Fruit fly (Drosophila melanogaster) whole organism, embryonic: ENCODE measurements around the gene CG33941.

Experiments used
- Aef1 ChIP-seq: fragments of 200-800 bp; sonication (Bioruptor generic); IDR thresholded peaks from 3 replicates; pipeline ENCODE4 v1.3.6; 2022; ENCODE audit warnings: missing biosample characterization, missing genetic modification characterization
- CG10959 ChIP-seq: fragments of 200-800 bp; sonication (Bioruptor generic); IDR thresholded peaks from 2 replicates; pipeline ENCODE4 v1.3.6; 2022; ENCODE audit warnings: missing biosample characterization, missing genetic modification characterization
- CG12299 ChIP-seq: fragments of 200-800 bp; sonication (Bioruptor generic); optimal IDR thresholded peaks from 2 replicates; lab custom pipeline; 2018; ENCODE audit warnings: missing biosample characterization, mild to moderate bottlenecking, missing genetic modification characterization
- CG13287 ChIP-seq: fragments of 200-800 bp; sonication (Bioruptor generic); IDR thresholded peaks from 2 replicates; pipeline ENCODE4 v1.3.6; 2022; ENCODE audit warnings: missing biosample characterization, missing genetic modification characterization; ENCODE audit not compliant: partially characterized antibody
- CG14667 ChIP-seq: fragments of 200-800 bp; sonication (Bioruptor generic); IDR thresholded peaks from 2 replicates; pipeline ENCODE4 v1.3.6; 2022; ENCODE audit warnings: missing biosample characterization, missing genetic modification characterization
- CG15601 ChIP-seq: fragments of 200-800 bp; sonication (Bioruptor generic); optimal IDR thresholded peaks from 3 replicates; lab custom pipeline; 2019; ENCODE audit warnings: missing biosample characterization, mild to moderate bottlenecking, missing genetic modification characterization, moderate library complexity
- CG16779 ChIP-seq: fragments of 200-800 bp; sonication (Bioruptor generic); IDR thresholded peaks from 2 replicates; pipeline ENCODE4 v1.3.6; 2022; ENCODE audit warnings: missing biosample characterization, missing genetic modification characterization
- CG17568 ChIP-seq: fragments of 200-800 bp; sonication (Bioruptor generic); optimal IDR thresholded peaks from 2 replicates; lab custom pipeline; 2018; ENCODE audit warnings: missing biosample characterization, mild to moderate bottlenecking, missing genetic modification characterization, moderate library complexity
- CG17612 ChIP-seq: fragments of 200-800 bp; sonication (Bioruptor generic); IDR thresholded peaks from 2 replicates; pipeline ENCODE4 v1.3.6; 2022; ENCODE audit warnings: missing biosample characterization, missing genetic modification characterization
- CG17829 ChIP-seq: fragments of 200-800 bp; optimal IDR thresholded peaks from 2 replicates; lab custom pipeline; 2019; ENCODE audit warnings: missing biosample characterization, mild to moderate bottlenecking, missing genetic modification characterization, moderate library complexity
- CG18011 ChIP-seq: fragments of 200-800 bp; sonication (Bioruptor generic); optimal IDR thresholded peaks from 2 replicates; lab custom pipeline; 2017; ENCODE audit warnings: missing biosample characterization, missing genetic modification characterization, mild to moderate bottlenecking, moderate library complexity, missing genotype
- CG32772 ChIP-seq: fragments of 200-800 bp; sonication (Bioruptor generic); IDR thresholded peaks from 2 replicates; pipeline ENCODE4 v1.3.6; 2022; ENCODE audit warnings: missing biosample characterization, missing genetic modification characterization
- CG3281 ChIP-seq: fragments of 200-800 bp; sonication (Bioruptor generic); optimal IDR thresholded peaks from 3 replicates; lab custom pipeline; 2017; ENCODE audit warnings: missing biosample characterization, mild to moderate bottlenecking, missing genetic modification characterization
- CG34422 ChIP-seq: fragments of 200-800 bp; sonication (Bioruptor generic); IDR thresholded peaks from 3 replicates; pipeline ENCODE4 v1.3.6; 2022; ENCODE audit warnings: missing biosample characterization, missing genetic modification characterization
- CG4328 ChIP-seq: fragments of 200-800 bp; sonication (Bioruptor generic); optimal IDR thresholded peaks from 3 replicates; lab custom pipeline; 2017; ENCODE audit warnings: missing biosample characterization, missing genetic modification reagents, missing genetic modification characterization
- CG43689 ChIP-seq: fragments of 200-800 bp; sonication (Bioruptor generic); IDR thresholded peaks from 2 replicates; pipeline ENCODE4 v1.3.6; 2022; ENCODE audit warnings: missing biosample characterization, missing genetic modification characterization
- CG4404 ChIP-seq: fragments of 200-800 bp; sonication (Bioruptor generic); IDR thresholded peaks from 2 replicates; pipeline ENCODE4 v1.3.6; 2022; ENCODE audit warnings: missing biosample characterization, missing genetic modification characterization
- CG6854 ChIP-seq: fragments of 200-800 bp; sonication (Bioruptor generic); optimal IDR thresholded peaks from 3 replicates; lab custom pipeline; 2017; ENCODE audit warnings: missing biosample characterization, mild to moderate bottlenecking, missing genetic modification characterization
- CG8089 ChIP-seq: fragments of 200-800 bp; sonication (Bioruptor generic); optimal IDR thresholded peaks from 3 replicates; lab custom pipeline; 2016; ENCODE audit warnings: missing biosample characterization, missing genetic modification characterization
- Chrac-16 ChIP-seq: fragments of 200-800 bp; sonication (Bioruptor generic); optimal IDR thresholded peaks from 3 replicates; lab custom pipeline; 2016; ENCODE audit warnings: missing biosample characterization, missing genetic modification characterization
- Deaf1 ChIP-seq: fragments of 200-800 bp; optimal IDR thresholded peaks from 3 replicates; lab custom pipeline; 2019; ENCODE audit warnings: missing biosample characterization, mild to moderate bottlenecking, missing genetic modification characterization, moderate library complexity
- Doc3 ChIP-seq: fragments of 200-800 bp; sonication (Bioruptor generic); IDR thresholded peaks from 3 replicates; pipeline ENCODE4 v1.3.6; 2022; ENCODE audit warnings: missing biosample characterization, missing genetic modification characterization; ENCODE audit not compliant: partially characterized antibody
- Fer2 ChIP-seq: fragments of 200-800 bp; sonication (Bioruptor generic); optimal IDR thresholded peaks from 2 replicates; lab custom pipeline; 2018; ENCODE audit warnings: missing biosample characterization, mild to moderate bottlenecking, missing genetic modification characterization, moderate library complexity
- H2.0 ChIP-seq: fragments of 200-800 bp; sonication (Bioruptor generic); IDR thresholded peaks from 2 replicates; pipeline ENCODE4 v1.3.6; 2022; ENCODE audit warnings: missing biosample characterization, missing genetic modification characterization
- HLH3B ChIP-seq: fragments of 200-800 bp; sonication (Bioruptor generic); IDR thresholded peaks from 2 replicates; pipeline ENCODE4 v1.3.6; 2022; ENCODE audit warnings: missing biosample characterization, missing genetic modification characterization
- Hmr ChIP-seq: fragments of 200-800 bp; sonication (Bioruptor generic); optimal IDR thresholded peaks from 3 replicates; lab custom pipeline; 2017; ENCODE audit warnings: mild to moderate bottlenecking, missing biosample characterization, missing genetic modification reagents, missing genetic modification characterization
- Hr39 ChIP-seq: fragments of >200 bp; optimal IDR thresholded peaks from 2 replicates; lab custom pipeline; 2017
- Lhr ChIP-seq: fragments of 200-800 bp; sonication (Bioruptor generic); optimal IDR thresholded peaks from 3 replicates; lab custom pipeline; 2017; ENCODE audit warnings: mild to moderate bottlenecking, missing biosample characterization, missing genetic modification reagents, missing genetic modification characterization
- Myb ChIP-seq: fragments of 200-800 bp; sonication (Bioruptor generic); optimal IDR thresholded peaks from 2 replicates; lab custom pipeline; 2016; ENCODE audit warnings: missing biosample characterization, missing genetic modification characterization
- Rfx ChIP-seq: fragments of 200-800 bp; sonication (Bioruptor generic); IDR thresholded peaks from 2 replicates; pipeline ENCODE4 v1.3.6; 2022; ENCODE audit warnings: missing biosample characterization, missing genetic modification characterization
- TFAM ChIP-seq: fragments of 200-800 bp; sonication (Bioruptor generic); optimal IDR thresholded peaks from 2 replicates; lab custom pipeline; 2017; ENCODE audit warnings: missing biosample characterization, missing genetic modification characterization, inconsistent platforms
- Vsx1 ChIP-seq: fragments of 200-800 bp; sonication (Bioruptor generic); optimal IDR thresholded peaks from 2 replicates; lab custom pipeline; 2017; ENCODE audit warnings: missing biosample characterization, mild to moderate bottlenecking, missing genetic modification characterization, missing genetic modification reagents
- Xrp1 ChIP-seq: fragments of 200-800 bp; sonication (Bioruptor generic); IDR thresholded peaks from 2 replicates; pipeline ENCODE4 v1.3.6; 2022; ENCODE audit warnings: missing biosample characterization, missing genetic modification characterization
- ab ChIP-seq: fragments of 200-800 bp; sonication (Bioruptor generic); optimal IDR thresholded peaks from 2 replicates; lab custom pipeline; 2016; ENCODE audit warnings: missing biosample characterization, missing genetic modification characterization
- ac ChIP-seq: fragments of 200-800 bp; sonication (Bioruptor generic); optimal IDR thresholded peaks from 3 replicates; lab custom pipeline; 2017; ENCODE audit warnings: missing biosample characterization, mild to moderate bottlenecking, missing genetic modification characterization
- amos ChIP-seq: fragments of 200-800 bp; sonication (Bioruptor generic); IDR thresholded peaks from 2 replicates; pipeline ENCODE4 v1.3.6; 2022; ENCODE audit warnings: missing biosample characterization, missing genetic modification characterization; ENCODE audit not compliant: partially characterized antibody
- ap ChIP-seq: fragments of 200-800 bp; sonication (Bioruptor generic); IDR thresholded peaks from 2 replicates; pipeline ENCODE4 v1.3.6; 2022; ENCODE audit warnings: missing biosample characterization, missing genetic modification characterization
- cg ChIP-seq: fragments of 200-800 bp; sonication (Bioruptor generic); optimal IDR thresholded peaks from 3 replicates; lab custom pipeline; 2019; ENCODE audit warnings: missing biosample characterization, mild to moderate bottlenecking, missing genetic modification characterization, moderate library complexity
- chif ChIP-seq, 2 experiments: fragments of 200-800 bp; sonication (Bioruptor generic); optimal IDR thresholded peaks; 3 replicates each; lab custom pipeline; 2016; ENCODE audit warnings: missing biosample characterization in 2 of 2, missing genetic modification characterization in 2 of 2
- corto ChIP-seq: fragments of 200-800 bp; sonication (Bioruptor generic); optimal IDR thresholded peaks from 2 replicates; lab custom pipeline; 2016; ENCODE audit warnings: missing biosample characterization, mild to moderate bottlenecking, missing genetic modification characterization, moderate library complexity
- dati ChIP-seq: fragments of 200-800 bp; sonication (Bioruptor generic); IDR thresholded peaks from 2 replicates; pipeline ENCODE4 v1.3.6; 2022; ENCODE audit warnings: missing biosample characterization, missing genetic modification characterization
- dm ChIP-seq: fragments of 200-800 bp; sonication (Bioruptor generic); optimal IDR thresholded peaks from 3 replicates; lab custom pipeline; 2016; ENCODE audit warnings: missing biosample characterization, missing genetic modification characterization
- ftz-f1 ChIP-seq: fragments of 200-800 bp; sonication (Bioruptor generic); optimal IDR thresholded peaks from 2 replicates; lab custom pipeline; 2016; ENCODE audit warnings: missing biosample characterization, missing genetic modification characterization
- gem ChIP-seq: fragments of 200-800 bp; sonication (Bioruptor generic); optimal IDR thresholded peaks from 2 replicates; lab custom pipeline; 2019; ENCODE audit warnings: missing biosample characterization, mild to moderate bottlenecking, missing genetic modification characterization, moderate library complexity
- grn ChIP-seq: fragments of 200-800 bp; sonication (Bioruptor generic); optimal IDR thresholded peaks from 3 replicates; lab custom pipeline; 2017; ENCODE audit warnings: missing biosample characterization, missing genetic modification characterization
- mirr ChIP-seq: fragments of 200-800 bp; sonication (Bioruptor generic); optimal IDR thresholded peaks from 3 replicates; lab custom pipeline; 2018; ENCODE audit warnings: missing biosample characterization, mild to moderate bottlenecking, missing genetic modification characterization
- nerfin-2 ChIP-seq: fragments of 200-800 bp; sonication (Bioruptor generic); IDR thresholded peaks from 2 replicates; pipeline ENCODE4 v1.3.6; 2022; ENCODE audit warnings: missing biosample characterization, missing genetic modification characterization; ENCODE audit not compliant: partially characterized antibody
- phol ChIP-seq: fragments of 200-800 bp; sonication (Bioruptor generic); optimal IDR thresholded peaks from 3 replicates; lab custom pipeline; 2018; ENCODE audit warnings: missing biosample characterization, mild to moderate bottlenecking, missing genetic modification characterization, moderate library complexity
- pita ChIP-seq: fragments of 200-800 bp; sonication (Bioruptor generic); optimal IDR thresholded peaks from 2 replicates; lab custom pipeline; 2017; ENCODE audit warnings: missing biosample characterization, mild to moderate bottlenecking, missing genetic modification characterization
- ro ChIP-seq: fragments of 200-800 bp; sonication (Bioruptor generic); IDR thresholded peaks from 2 replicates; pipeline ENCODE4 v1.3.6; 2022; ENCODE audit warnings: missing biosample characterization, missing genetic modification characterization
- trh ChIP-seq: fragments of 200-800 bp; sonication (Bioruptor generic); optimal IDR thresholded peaks from 2 replicates; lab custom pipeline; 2016; ENCODE audit warnings: missing biosample characterization, missing genetic modification characterization
- zf30C ChIP-seq: fragments of 200-800 bp; sonication (Bioruptor generic); optimal IDR thresholded peaks from 3 replicates; lab custom pipeline; 2018; ENCODE audit warnings: missing biosample characterization, mild to moderate bottlenecking, missing genetic modification characterization

The CG33941 gene

DNA sequence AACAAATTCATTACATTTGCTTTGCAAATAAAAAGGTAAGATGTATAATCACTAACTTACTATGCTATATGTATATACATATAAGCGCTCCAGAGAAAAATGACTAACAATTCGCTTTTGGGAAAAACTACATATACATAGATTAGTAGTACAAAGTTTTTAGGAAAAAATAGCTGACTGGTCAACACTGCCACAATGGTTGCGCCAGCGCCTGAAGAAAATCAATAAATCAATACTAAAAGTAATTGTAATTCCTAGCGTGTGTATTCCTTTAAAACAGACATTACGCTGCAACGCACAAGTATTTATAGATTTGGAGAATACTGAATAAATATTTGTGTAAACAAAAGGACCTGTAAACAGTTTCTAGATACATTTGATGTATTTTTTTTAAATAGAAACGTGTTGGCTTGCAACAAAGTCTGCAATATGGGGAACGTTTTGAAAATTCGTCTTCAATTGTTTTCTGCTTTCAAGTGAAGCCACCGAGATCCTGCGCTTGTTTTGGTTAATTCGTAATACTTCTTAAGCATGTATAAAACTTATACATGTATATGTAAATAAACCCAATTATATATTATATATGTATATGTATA is 21.3 kb upstream of the CG33941 start (continued):
- TF ChIP-seq Lhr (GFP tag; lab: Kevin White, UChicago) (no peak), ac (no peak), Doc3 (GFP tag; lab: Robert Waterston, UW) (no peak), CG43689 (GFP tag; lab: Robert Waterston, UW) (no peak), CG3281 (GFP tag; lab: Kevin White, UChicago) (peak; percentile 54), Deaf1 (tag; lab: Kevin White, UChicago) (no peak), CG18011 (GFP tag; lab: Kevin White, UChicago) (no peak), Myb (no peak), Xrp1 (GFP tag; lab: Robert Waterston, UW) (no peak), CG34422 (GFP tag; lab: Robert Waterston, UW) (no peak), ab (no peak), CG13287 (no peak), CG8089 (GFP tag; lab: Kevin White, UChicago) (peak; percentile 1), CG12299 (tag; lab: Kevin White, UChicago) (peak; percentile 36), pita (GFP tag; lab: Kevin White, UChicago) (no peak), CG10959 (GFP tag; lab: Robert Waterston, UW) (no peak), Fer2 (tag; lab: Kevin White, UChicago) (no peak), TFAM (GFP tag; lab: Kevin White, UChicago) (no peak), H2.0 (no peak), Hr39 (lab: Kevin White, UChicago) (no peak), CG6854 (GFP tag; lab: Kevin White, UChicago) (peak; percentile 49), zf30C (GFP tag; lab: Kevin White, UChicago) (no peak), dati (no peak), ftz-f1 (GFP tag; lab: Kevin White, UChicago) (no peak), CG16779 (GFP tag; lab: Robert Waterston, UW) (no peak), CG15601 (tag; lab: Kevin White, UChicago) (no peak), grn (GFP tag; lab: Kevin White, UChicago) (no peak), Vsx1 (GFP tag; lab: Kevin White, UChicago) (no peak), Hmr (GFP tag; lab: Kevin White, UChicago) (no peak), Aef1 (GFP tag; lab: Robert Waterston, UW) (no peak), corto (GFP tag; lab: Kevin White, UChicago) (no peak), ro (GFP tag; lab: Robert Waterston, UW) (no peak), phol (tag; lab: Kevin White, UChicago) (no peak), CG17612 (GFP tag; lab: Robert Waterston, UW) (no peak), Chrac-16 (GFP tag; lab: Kevin White, UChicago) (no peak), CG32772 (GFP tag; lab: Robert Waterston, UW) (no peak), CG17568 (GFP tag; lab: Kevin White, UChicago) (peak; percentile 80), trh (GFP tag; lab: Kevin White, UChicago) (no peak), HLH3B (GFP tag; lab: Robert Waterston, UW) (no peak), CG14667 (GFP tag; lab: Robert Waterston, UW) (no peak), CG4404 (no peak), cg (no peak), Rfx (GFP tag; lab: Robert Waterston, UW) (no peak), amos (GFP tag; lab: Robert Waterston, UW) (no peak), CG4328 (GFP tag; lab: Kevin White, UChicago) (peak; percentile 33), nerfin-2 (GFP tag; lab: Robert Waterston, UW) (no peak), ap (no peak), dm (GFP tag; lab: Kevin White, UChicago) (no peak), gem (tag; lab: Kevin White, UChicago) (no peak), mirr (GFP tag; lab: Kevin White, UChicago) (no peak), chif (GFP tag; optimal IDR thresholded peaks at IDR 0.05; lab: Kevin White, UChicago) (no peak), CG17829 (tag; lab: Kevin White, UChicago) (peak; percentile 1)
